Fruit fly (Drosophila melanogaster) whole organism, prepupa: ENCODE measurements around the gene BCAS2.

Experiments
- Blimp-1 ChIP-seq: fragments of 200-800 bp; sonication (Bioruptor generic); optimal IDR thresholded peaks from 3 replicates; lab custom pipeline; 2017; ENCODE audit warnings: missing biosample characterization, missing genetic modification characterization, mild to moderate bottlenecking, moderate library complexity, missing genetic modification reagents
- CG10669 ChIP-seq: fragments of 200-800 bp; sonication (Bioruptor generic); optimal IDR thresholded peaks from 3 replicates; lab custom pipeline; 2018; ENCODE audit warnings: missing biosample characterization, mild to moderate bottlenecking, missing genetic modification characterization, moderate library complexity
- CG32006 ChIP-seq: fragments of 200-800 bp; sonication (Bioruptor generic); optimal IDR thresholded peaks from 3 replicates; lab custom pipeline; 2017; ENCODE audit warnings: missing biosample characterization, mild to moderate bottlenecking, missing genetic modification characterization
- CG6808 ChIP-seq: fragments of 200-800 bp; sonication (Bioruptor generic); optimal IDR thresholded peaks from 3 replicates; lab custom pipeline; 2017; ENCODE audit warnings: missing biosample characterization, missing genetic modification characterization, mild to moderate bottlenecking, moderate library complexity, missing genetic modification reagents
- Eip75B ChIP-seq: fragments of 200-800 bp; sonication (Bioruptor generic); optimal IDR thresholded peaks from 3 replicates; lab custom pipeline; 2016; ENCODE audit warnings: missing biosample characterization, missing genetic modification characterization
- Ets21C ChIP-seq: fragments of 200-800 bp; sonication (Bioruptor generic); optimal IDR thresholded peaks from 3 replicates; lab custom pipeline; 2016; ENCODE audit warnings: missing biosample characterization, missing genetic modification characterization
- Smox ChIP-seq: fragments of 200-800 bp; sonication (Bioruptor generic); optimal IDR thresholded peaks from 3 replicates; lab custom pipeline; 2016; ENCODE audit warnings: missing biosample characterization, missing genetic modification characterization
- acj6 ChIP-seq: fragments of 200-800 bp; sonication (Bioruptor generic); optimal IDR thresholded peaks from 3 replicates; lab custom pipeline; 2016; ENCODE audit warnings: missing biosample characterization, missing genetic modification characterization
- cyc ChIP-seq: fragments of 200-800 bp; sonication (Bioruptor generic); optimal IDR thresholded peaks from 3 replicates; lab custom pipeline; 2016; ENCODE audit warnings: missing biosample characterization, missing genetic modification characterization
- dsx ChIP-seq: fragments of 200-800 bp; optimal IDR thresholded peaks from 3 replicates; lab custom pipeline; 2019; ENCODE audit warnings: missing biosample characterization, mild to moderate bottlenecking, missing genetic modification characterization, moderate library complexity; ENCODE audit not compliant: poor library complexity, severe bottlenecking
- fd85E ChIP-seq: fragments of 200-800 bp; sonication (Bioruptor generic); optimal IDR thresholded peaks from 3 replicates; lab custom pipeline; 2016; ENCODE audit warnings: missing biosample characterization, missing genetic modification characterization
- net ChIP-seq: fragments of 200-800 bp; sonication (Bioruptor generic); optimal IDR thresholded peaks from 3 replicates; lab custom pipeline; 2016; ENCODE audit warnings: missing biosample characterization, missing genetic modification characterization
- pdm3 ChIP-seq: fragments of 200-800 bp; sonication (Bioruptor generic); optimal IDR thresholded peaks from 3 replicates; lab custom pipeline; 2016; ENCODE audit warnings: missing biosample characterization, missing genetic modification characterization
- topi ChIP-seq: fragments of 200-800 bp; sonication (Bioruptor generic); optimal IDR thresholded peaks from 3 replicates; lab custom pipeline; 2016; ENCODE audit warnings: missing biosample characterization, missing genetic modification characterization

Gene BCAS2

DNA sequence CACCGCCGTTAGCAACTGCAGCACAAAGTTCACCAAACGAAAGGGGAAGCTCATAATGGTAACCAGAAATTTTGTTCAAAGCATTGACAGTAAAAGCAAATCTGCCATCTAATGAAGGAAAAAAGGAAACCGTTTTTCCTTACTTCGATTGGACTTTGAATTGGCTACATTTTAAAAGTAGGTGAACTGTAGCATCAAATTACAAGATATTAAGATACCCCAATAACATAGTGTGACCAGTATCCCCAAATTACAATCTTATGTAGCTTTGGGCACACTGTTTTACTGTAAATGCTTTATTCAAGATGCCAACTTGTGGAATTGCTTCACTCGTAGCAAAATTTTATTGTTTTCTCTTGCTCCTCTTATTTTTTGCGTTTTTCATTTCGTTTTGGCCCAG, 49.9 kb downstream of the BCAS2 start, which contains the start of gene CG12426:
CG12426 (minus strand) TSS at position 101 of the 400 bp plus-strand sequence.
- TF ChIP-seq CG10669 (GFP tag; lab: Kevin White, UChicago) (no peak), CG6808 (GFP tag; lab: Kevin White, UChicago) (no peak), Ets21C (GFP tag; lab: Kevin White, UChicago) (no peak), net (GFP tag; lab: Kevin White, UChicago) (no peak), acj6 (GFP tag; lab: Kevin White, UChicago) (no peak), Eip75B (no peak), fd85E (no peak), Blimp-1 (GFP tag; lab: Kevin White, UChicago) (no peak), topi (GFP tag; lab: Kevin White, UChicago) (no peak), dsx (GFP tag; lab: Kevin White, UChicago) (no peak), pdm3 (GFP tag; lab: Kevin White, UChicago) (no peak), CG32006 (GFP tag; lab: Kevin White, UChicago) (no peak), cyc (GFP tag; lab: Kevin White, UChicago) (no peak), Smox (GFP tag; lab: Kevin White, UChicago) (no peak)
